Worm (Caenorhabditis elegans): ENCODE results near the gene F20H11.1.

DNA sequence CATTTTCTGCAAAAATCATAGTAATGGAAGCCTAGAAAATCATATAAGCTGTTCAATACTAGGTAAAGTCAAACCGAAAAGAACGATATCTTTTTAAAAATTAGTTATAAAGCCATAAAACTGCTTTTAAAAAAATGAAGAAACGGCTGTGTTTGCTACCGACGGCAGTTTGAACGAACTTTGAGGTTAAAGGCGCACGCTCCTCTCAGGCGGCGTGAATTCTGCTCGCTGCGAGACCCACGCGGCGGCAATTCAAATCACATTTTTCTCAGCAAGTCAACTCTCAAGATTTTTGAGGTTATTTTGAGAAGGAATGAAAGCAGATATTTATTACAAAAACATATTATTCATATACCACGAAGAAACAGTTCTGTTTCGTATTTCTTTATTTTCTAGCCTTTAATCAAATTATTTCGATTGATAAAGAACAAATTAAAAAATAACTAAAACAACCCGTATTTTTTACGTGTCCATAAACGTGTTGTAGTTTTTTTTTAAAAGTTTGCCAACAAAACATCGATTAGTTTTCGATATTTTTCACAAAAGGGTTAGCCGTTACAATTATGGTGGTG, 16.2 kb upstream of the F20H11.1 start, which contains the start of the genes mdh-2 and F20H11.4:
- TF ChIP-seq F26F4.8 (GFP tag; conservative IDR thresholded peaks at IDR 0.05): no peak
- TF ChIP-seq F10B5.3 (tag; optimal IDR thresholded peaks at IDR 0.05): no peak
- TF ChIP-seq unc-39 (tag; optimal IDR thresholded peaks at IDR 0.05): no peak
- peak; percentile 37; the same call in 1 of the 2 replicates for TF ChIP-seq pha-4 (GFP tag; IDR thresholded peaks at IDR 0.05)
- TF ChIP-seq pha-4 (tag; optimal IDR thresholded peaks at IDR 0.05): no peak
- no peak for TF ChIP-seq lin-15B (tag; optimal IDR thresholded peaks at IDR 0.05)
- no peak for TF ChIP-seq nhr-48 (tag; optimal IDR thresholded peaks at IDR 0.05)
- no peak for TF ChIP-seq nhr-10 (tag; optimal IDR thresholded peaks at IDR 0.05)
- no peak for TF ChIP-seq sdz-12 (GFP tag; optimal IDR thresholded peaks at IDR 0.05)
- peak; percentile 75 for TF ChIP-seq lin-13 (GFP tag; optimal IDR thresholded peaks at IDR 0.05)
- peak; percentile 34 for TF ChIP-seq nhr-11 (tag; optimal IDR thresholded peaks at IDR 0.05)
- TF ChIP-seq lin-39 (tag; optimal IDR thresholded peaks at IDR 0.05): no peak
- TF ChIP-seq aly-2 (tag; optimal IDR thresholded peaks at IDR 0.05): no peak
